Fruit fly (Drosophila melanogaster) whole organism, wandering third instar larva: Measurements from ENCODE around the gene CG4465.

Experiments
- Abd-B ChIP-seq: fragments of >200 bp; optimal IDR thresholded peaks from 2 replicates; lab custom pipeline; 2017; ENCODE audit warnings: missing biosample characterization, missing genetic modification characterization
- CG32264 ChIP-seq: fragments of 200-800 bp; sonication (Bioruptor generic); optimal IDR thresholded peaks from 2 replicates; lab custom pipeline; 2016; ENCODE audit warnings: missing biosample characterization, missing genetic modification characterization
- GATAd ChIP-seq: sonication (Bioruptor generic); optimal IDR thresholded peaks from 2 replicates; lab custom pipeline; 2016; ENCODE audit warnings: missing biosample characterization, missing genetic modification characterization
- Hr78 ChIP-seq: fragments of >200 bp; optimal IDR thresholded peaks from 2 replicates; lab custom pipeline; 2017; ENCODE audit warnings: missing biosample characterization, missing genetic modification characterization
- Sp1 ChIP-seq: fragments of 200-800 bp; sonication (Bioruptor generic); optimal IDR thresholded peaks from 3 replicates; lab custom pipeline; 2019; ENCODE audit warnings: missing biosample characterization, mild to moderate bottlenecking, missing genetic modification characterization, moderate library complexity
- dsf ChIP-seq: sonication (Bioruptor generic); optimal IDR thresholded peaks from 2 replicates; lab custom pipeline; 2016; ENCODE audit warnings: missing biosample characterization, missing genetic modification characterization, borderline replicate concordance
- ey ChIP-seq: fragments of 200-800 bp; sonication (Bioruptor generic); optimal IDR thresholded peaks from 2 replicates; lab custom pipeline; 2016; ENCODE audit warnings: missing biosample characterization, missing genetic modification characterization
- fru ChIP-seq: fragments of 200-800 bp; sonication (Bioruptor generic); optimal IDR thresholded peaks from 3 replicates; lab custom pipeline; 2016; ENCODE audit warnings: missing biosample characterization, mild to moderate bottlenecking, missing genetic modification characterization
- h ChIP-seq: fragments of 200-800 bp; sonication (Bioruptor generic); optimal IDR thresholded peaks from 3 replicates; lab custom pipeline; 2016; ENCODE audit warnings: missing biosample characterization, mild to moderate bottlenecking, missing genetic modification characterization
- lola ChIP-seq: fragments of >200 bp; optimal IDR thresholded peaks from 2 replicates; lab custom pipeline; 2017; ENCODE audit warnings: missing biosample characterization, missing genetic modification characterization
- psq ChIP-seq: fragments of 200-800 bp; sonication (Bioruptor generic); optimal IDR thresholded peaks from 3 replicates; lab custom pipeline; 2017; ENCODE audit warnings: missing biosample characterization, mild to moderate bottlenecking, missing genetic modification characterization, moderate library complexity
- usp ChIP-seq: fragments of >200 bp; optimal IDR thresholded peaks from 2 replicates; lab custom pipeline; 2017; ENCODE audit warnings: missing biosample characterization, missing genetic modification characterization

dm6 chr3R:19909541-19910182, 8.0 kb downstream of the CG4465 start:
- TF ChIP-seq fru (GFP tag; lab: Kevin White, UChicago): no peak
- TF ChIP-seq lola (GFP tag; lab: Kevin White, UChicago): no peak
- no peak for TF ChIP-seq Sp1
- no peak for TF ChIP-seq usp (GFP tag; lab: Kevin White, UChicago)
- TF ChIP-seq psq (GFP tag; lab: Kevin White, UChicago): no peak
- no peak for TF ChIP-seq Hr78 (GFP tag; lab: Kevin White, UChicago)
- no peak for TF ChIP-seq GATAd (GFP tag; lab: Kevin White, UChicago)
- no peak for TF ChIP-seq dsf (GFP tag; lab: Kevin White, UChicago)
- TF ChIP-seq Abd-B (GFP tag; lab: Kevin White, UChicago): no peak
- no peak for TF ChIP-seq h (GFP tag; lab: Kevin White, UChicago)
- TF ChIP-seq ey (GFP tag; lab: Kevin White, UChicago): no peak
- no peak for TF ChIP-seq CG32264 (GFP tag; lab: Kevin White, UChicago)
